Worm (Caenorhabditis elegans) whole organism, early embryonic: ENCODE results near the gene C38C6.3.

Source experiments
- B0310.2 ChIP-seq: sonication (generic microtip); optimal IDR thresholded peaks from 2 replicates; lab custom pipeline; 2016; ENCODE audit warnings: mild to moderate bottlenecking, missing genetic modification characterization, missing compliant biosample characterization
- F13C5.2 ChIP-seq: sonication (generic microtip); optimal IDR thresholded peaks from 2 replicates; lab custom pipeline; 2017; ENCODE audit warnings: mild to moderate bottlenecking, missing genetic modification characterization, inconsistent platforms, missing compliant biosample characterization
- aly-1 ChIP-seq: sonication (generic microtip); optimal IDR thresholded peaks from 2 replicates; lab custom pipeline; 2016; ENCODE audit warnings: missing genetic modification characterization, missing compliant biosample characterization
- ama-1 ChIP-seq: fragments of 150-350 bp; optimal IDR thresholded peaks from 2 replicates; lab custom pipeline; 2014
- ceh-13 ChIP-seq: fragments of 200-800 bp; sonication (Bioruptor generic); optimal IDR thresholded peaks from 2 replicates; lab custom pipeline; 2018; ENCODE audit warnings: mild to moderate bottlenecking, missing genetic modification characterization, missing compliant biosample characterization
- ceh-36 ChIP-seq: sonication (generic microtip); optimal IDR thresholded peaks from 2 replicates; lab custom pipeline; 2016; ENCODE audit warnings: missing genetic modification characterization, inconsistent platforms, missing compliant biosample characterization
- ets-7 ChIP-seq: sonication (generic microtip); optimal IDR thresholded peaks from 2 replicates; lab custom pipeline; 2016; ENCODE audit warnings: missing genotype, missing genetic modification characterization, missing compliant biosample characterization
- flt-1 ChIP-seq: fragments of 200-800 bp; sonication (Bioruptor generic); IDR thresholded peaks from 2 replicates; pipeline ENCODE4 v1.3.6; 2022; ENCODE audit warnings: missing genetic modification characterization, missing compliant biosample characterization
- hmbx-1 ChIP-seq: sonication (generic microtip); optimal IDR thresholded peaks from 2 replicates; lab custom pipeline; 2016; ENCODE audit warnings: mild to moderate bottlenecking, missing genetic modification characterization, missing compliant biosample characterization
- hmg-4 ChIP-seq: fragments of 200-800 bp; sonication (Bioruptor generic); optimal IDR thresholded peaks from 2 replicates; lab custom pipeline; 2018; ENCODE audit warnings: mild to moderate bottlenecking, missing genetic modification characterization, missing compliant biosample characterization
- hnd-1 ChIP-seq: sonication (generic microtip); optimal IDR thresholded peaks from 2 replicates; lab custom pipeline; 2016; ENCODE audit warnings: missing genetic modification characterization, missing compliant biosample characterization
- pes-1 ChIP-seq: fragments of 200-800 bp; sonication (Bioruptor generic); IDR thresholded peaks from 2 replicates; pipeline ENCODE4 v1.3.6; 2022; ENCODE audit warnings: missing genetic modification reagents, missing genetic modification characterization, missing compliant biosample characterization
- scrt-1 ChIP-seq: fragments of 200-800 bp; sonication (Bioruptor generic); IDR thresholded peaks from 2 replicates; pipeline ENCODE4 v1.3.6; 2022; ENCODE audit warnings: missing genetic modification characterization, missing compliant biosample characterization
- sea-1 ChIP-seq: fragments of 200-800 bp; sonication (Bioruptor generic); conservative IDR thresholded peaks from 2 replicates; pipeline ENCODE4 v1.3.6; 2022; ENCODE audit warnings: missing genetic modification characterization, missing compliant biosample characterization
- tbx-11 ChIP-seq: fragments of 200-800 bp; sonication (Bioruptor generic); IDR thresholded peaks from 2 replicates; pipeline ENCODE4 v1.3.6; 2022; ENCODE audit warnings: missing genetic modification characterization, missing compliant biosample characterization
- tbx-37 ChIP-seq: fragments of 200-800 bp; sonication (Bioruptor generic); conservative IDR thresholded peaks from 2 replicates; pipeline ENCODE4 v1.3.6; 2022; ENCODE audit warnings: missing genetic modification reagents, missing genetic modification characterization, missing compliant biosample characterization
- tra-4 ChIP-seq: sonication (generic microtip); optimal IDR thresholded peaks from 2 replicates; lab custom pipeline; 2017; ENCODE audit warnings: missing genetic modification characterization, missing compliant biosample characterization

C38C6.3 gene

DNA sequence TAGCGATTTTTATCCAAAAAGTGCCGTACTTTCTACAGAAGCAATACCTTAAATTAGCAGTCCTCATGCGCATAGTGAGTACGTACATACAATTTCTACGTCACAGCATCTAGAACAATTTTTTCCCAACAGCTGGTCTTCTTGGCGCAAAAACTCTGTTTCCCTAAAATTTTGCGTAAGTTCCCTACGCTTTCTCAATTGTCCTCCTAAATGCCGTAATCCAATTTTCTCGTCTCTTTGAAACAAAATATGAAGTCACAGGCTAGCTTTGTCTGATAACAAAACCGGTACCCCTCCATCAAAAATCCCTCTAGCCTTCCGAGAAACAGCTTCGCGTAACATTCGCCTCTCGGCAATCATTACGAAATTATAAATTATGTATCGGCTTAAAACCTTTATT, at the start of gene C38C6.3:
C38C6.3 (plus strand) TSS at position 301 of the 400 bp plus-strand sequence.
- TF ChIP-seq tbx-11 (GFP tag; lab: Robert Waterston, UW) (no peak), ceh-36 (tag; lab: Kevin White, UChicago) (no peak), tra-4 (tag; lab: Kevin White, UChicago) (no peak), sea-1 (GFP tag; lab: Robert Waterston, UW) (no peak), B0310.2 (no peak), ets-7 (no peak), pes-1 (GFP tag; lab: Robert Waterston, UW) (no peak), ceh-13 (no peak)

DNA sequence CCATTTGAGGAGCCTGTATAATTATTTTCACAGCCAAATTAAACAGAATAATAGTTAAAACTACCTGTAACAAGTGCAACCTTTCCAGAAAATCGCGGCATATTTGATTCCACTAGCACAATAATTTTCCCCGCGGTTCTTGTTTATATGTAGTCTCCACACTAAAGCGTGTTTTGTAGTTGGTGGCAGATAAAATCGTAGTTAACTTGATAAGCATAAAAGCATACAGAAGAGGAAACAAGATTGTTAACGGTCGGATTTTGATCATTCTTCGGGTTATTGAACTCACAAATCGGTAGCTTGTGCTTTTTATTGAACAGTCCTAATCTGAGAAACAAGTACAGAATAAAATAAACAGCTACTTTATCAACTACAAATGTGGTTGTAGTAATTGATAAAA, 45.5 kb upstream of the C38C6.3 start, which contains the start of gene C01G12.5:
C01G12.5 (minus strand) TSS at position 101 of the 400 bp plus-strand sequence.
- TF ChIP-seq tra-4 (tag; lab: Kevin White, UChicago), result no peak
- no peak for TF ChIP-seq hmg-4 (GFP tag; lab: Kevin White, UChicago)
- TF ChIP-seq hnd-1 (tag; lab: Kevin White, UChicago), result no peak
- TF ChIP-seq ceh-36 (tag; lab: Kevin White, UChicago), result no peak
- TF ChIP-seq aly-1 (tag; lab: Kevin White, UChicago), result no peak
- no peak for TF ChIP-seq tbx-37 (GFP tag; lab: Robert Waterston, UW)
- no peak for TF ChIP-seq tbx-11 (GFP tag; lab: Robert Waterston, UW)
- no peak for TF ChIP-seq ets-7
- no peak for TF ChIP-seq hmbx-1 (tag; lab: Kevin White, UChicago)
- TF ChIP-seq B0310.2, result no peak
- no peak for TF ChIP-seq ama-1 (lab: Kevin White, UChicago)
- TF ChIP-seq scrt-1 (GFP tag; lab: Robert Waterston, UW), result no peak

DNA sequence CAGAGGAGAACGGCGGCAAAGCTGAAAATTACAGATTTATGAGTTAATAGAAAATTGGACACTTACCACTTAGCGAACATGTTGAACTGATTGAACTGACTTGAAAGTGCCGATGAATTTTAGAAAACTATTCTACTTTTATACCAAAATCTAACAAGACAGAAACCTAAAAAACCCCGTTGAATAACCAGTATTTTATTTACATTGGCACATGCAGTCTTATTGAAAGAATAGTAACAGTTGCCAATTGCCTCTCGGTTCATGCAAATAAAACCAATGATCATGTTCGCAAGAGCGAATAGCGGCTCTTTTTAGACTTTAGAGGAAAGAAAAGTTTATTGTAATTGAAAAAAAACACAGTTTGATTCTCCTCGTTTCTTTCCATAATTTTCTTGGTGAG, 44.8 kb upstream of the C38C6.3 start, which contains the start of gene nspb-10:
nspb-10 (minus strand) TSS at position 101 of the 400 bp plus-strand sequence.
- TF ChIP-seq tbx-11 (GFP tag; lab: Robert Waterston, UW) (no peak), ets-7 (no peak), hmbx-1 (tag; lab: Kevin White, UChicago) (no peak), ceh-13 (no peak), ceh-36 (tag; lab: Kevin White, UChicago) (no peak), F13C5.2 (tag; lab: Kevin White, UChicago) (no peak), scrt-1 (GFP tag; lab: Robert Waterston, UW) (no peak), hnd-1 (tag; lab: Kevin White, UChicago) (no peak), aly-1 (tag; lab: Kevin White, UChicago) (no peak), ama-1 (lab: Kevin White, UChicago) (no peak), flt-1 (no peak), hmg-4 (GFP tag; lab: Kevin White, UChicago) (no peak), pes-1 (GFP tag; lab: Robert Waterston, UW) (no peak), tbx-37 (GFP tag; lab: Robert Waterston, UW) (no peak), B0310.2 (no peak), sea-1 (GFP tag; lab: Robert Waterston, UW) (no peak), tra-4 (tag; lab: Kevin White, UChicago) (no peak)

DNA sequence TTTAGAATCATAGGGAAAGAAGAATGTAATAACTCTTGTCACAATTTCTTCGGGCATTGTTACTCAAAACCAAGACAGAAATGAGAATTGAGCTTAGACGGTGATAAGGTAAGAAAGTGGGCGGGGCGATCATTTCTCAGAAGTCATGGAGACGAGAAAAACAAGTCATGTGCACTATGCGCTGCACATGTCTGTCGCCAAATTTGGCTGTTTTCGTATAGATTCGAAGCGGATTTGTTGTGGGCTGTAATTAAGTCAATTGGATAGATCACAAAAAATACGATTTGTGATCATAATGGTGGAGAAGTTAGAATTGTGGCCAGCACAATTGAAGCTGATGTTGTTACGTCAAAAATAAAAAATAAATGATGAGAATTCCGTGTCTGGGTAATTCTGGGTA, 41.2 kb upstream of the C38C6.3 start, which contains the start of gene C01G12.7:
C01G12.7 (minus strand) TSS at position 195 of the 400 bp plus-strand sequence.
- TF ChIP-seq scrt-1 (GFP tag; lab: Robert Waterston, UW), result no peak
- no peak for TF ChIP-seq tbx-37 (GFP tag; lab: Robert Waterston, UW)
- TF ChIP-seq pes-1 (GFP tag; lab: Robert Waterston, UW), result no peak
- TF ChIP-seq aly-1 (tag; lab: Kevin White, UChicago), result no peak
- TF ChIP-seq ets-7, result no peak
- TF ChIP-seq hnd-1 (tag; lab: Kevin White, UChicago), result no peak
- no peak for TF ChIP-seq ceh-36 (tag; lab: Kevin White, UChicago)
- TF ChIP-seq flt-1, result no peak
- no peak for TF ChIP-seq B0310.2
- no peak for TF ChIP-seq ceh-13
- no peak for TF ChIP-seq tbx-11 (GFP tag; lab: Robert Waterston, UW)
- no peak for TF ChIP-seq sea-1 (GFP tag; lab: Robert Waterston, UW)
- TF ChIP-seq hmbx-1 (tag; lab: Kevin White, UChicago), result no peak
- no peak for TF ChIP-seq tra-4 (tag; lab: Kevin White, UChicago)

DNA sequence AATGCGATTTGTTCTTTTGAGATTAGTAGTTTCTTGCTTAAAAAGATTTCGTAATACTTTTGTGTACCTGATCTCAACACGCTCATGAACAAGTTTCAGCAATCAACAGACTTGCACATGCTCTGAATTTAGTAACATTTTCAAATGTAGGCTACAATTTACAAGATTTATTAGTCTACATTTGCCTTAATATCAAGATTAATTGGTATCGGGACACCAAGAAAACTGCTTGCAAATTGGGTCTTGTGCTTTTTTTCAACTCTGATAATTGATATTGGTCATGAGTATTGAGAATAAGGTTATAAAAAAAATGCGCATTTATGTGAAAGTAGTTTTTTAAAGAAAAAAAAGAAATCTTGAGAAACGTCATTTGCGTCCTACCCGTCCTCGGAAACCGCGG, 40.3 kb upstream of the C38C6.3 start:
- TF ChIP-seq B0310.2 (no peak), ama-1 (lab: Kevin White, UChicago) (no peak), pes-1 (GFP tag; lab: Robert Waterston, UW) (no peak), hnd-1 (tag; lab: Kevin White, UChicago) (no peak), ets-7 (no peak), sea-1 (GFP tag; lab: Robert Waterston, UW) (no peak)

DNA sequence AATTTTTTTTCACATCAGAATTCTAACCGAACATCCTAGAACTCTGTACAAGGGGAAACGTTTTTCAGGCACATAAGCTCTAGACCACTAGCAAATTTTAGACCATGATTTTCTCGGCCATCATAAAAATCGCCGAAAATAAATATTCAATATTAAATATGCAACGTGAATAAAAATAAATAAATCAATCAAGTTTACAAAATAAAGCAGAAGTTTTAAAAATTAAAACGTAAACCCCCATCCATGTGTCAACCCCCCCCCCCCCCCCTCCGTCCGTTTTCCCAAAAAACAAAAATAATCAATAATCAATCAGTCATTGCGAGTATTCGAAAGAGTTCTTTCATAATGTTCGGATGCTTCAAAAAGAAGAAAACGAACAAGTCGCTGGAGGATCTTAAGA, 39.6 kb upstream of the C38C6.3 start, which contains the start of gene catp-4:
catp-4 (plus strand) TSS at position 301 of the 400 bp plus-strand sequence.
- TF ChIP-seq aly-1 (tag; lab: Kevin White, UChicago) (no peak), ets-7 (no peak), hmg-4 (GFP tag; lab: Kevin White, UChicago) (no peak), ceh-36 (tag; lab: Kevin White, UChicago) (no peak), hnd-1 (tag; lab: Kevin White, UChicago) (no peak), tbx-11 (GFP tag; lab: Robert Waterston, UW) (no peak), ceh-13 (no peak), B0310.2 (no peak), ama-1 (lab: Kevin White, UChicago) (no peak), scrt-1 (GFP tag; lab: Robert Waterston, UW) (no peak), hmbx-1 (tag; lab: Kevin White, UChicago) (no peak), tra-4 (tag; lab: Kevin White, UChicago) (no peak), sea-1 (GFP tag; lab: Robert Waterston, UW) (no peak), pes-1 (GFP tag; lab: Robert Waterston, UW) (no peak), F13C5.2 (tag; lab: Kevin White, UChicago) (no peak), flt-1 (no peak), tbx-37 (GFP tag; lab: Robert Waterston, UW) (no peak)

DNA sequence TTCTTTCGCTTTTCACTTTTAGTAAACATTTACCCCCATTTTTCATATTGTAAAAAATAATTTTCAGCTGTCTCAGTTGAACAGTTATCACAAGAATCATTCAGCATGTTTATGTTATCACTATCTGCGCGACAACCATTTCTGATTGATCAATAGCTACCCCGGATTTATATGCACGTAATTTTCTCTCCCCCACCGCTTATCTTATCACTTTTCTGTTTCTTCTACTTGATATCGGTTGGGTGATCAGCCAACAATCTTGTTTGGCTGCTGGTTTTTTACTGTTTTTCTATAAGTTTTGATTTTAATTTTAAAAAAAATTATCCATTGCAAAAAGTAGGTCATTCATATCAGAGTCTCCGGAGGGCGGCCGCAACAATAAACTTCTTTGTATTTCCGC, 35.1 kb upstream of the C38C6.3 start:
- TF ChIP-seq tbx-11 (GFP tag; lab: Robert Waterston, UW) (no peak), pes-1 (GFP tag; lab: Robert Waterston, UW) (no peak), ceh-13 (no peak), ama-1 (lab: Kevin White, UChicago) (no peak)
